Fruit fly (Drosophila melanogaster) whole organism, prepupa: ENCODE data around the gene CG7653.

Experiments
- CG10631 ChIP-seq: fragments of 200-800 bp; sonication (Bioruptor generic); optimal IDR thresholded peaks from 2 replicates; lab custom pipeline; 2016; ENCODE audit warnings: missing biosample characterization, missing genetic modification characterization
- CG11902 ChIP-seq: fragments of 200-800 bp; sonication (Bioruptor generic); optimal IDR thresholded peaks from 3 replicates; lab custom pipeline; 2016; ENCODE audit warnings: missing biosample characterization, missing genetic modification characterization
- CG6163 ChIP-seq: fragments of 200-800 bp; sonication (Bioruptor generic); IDR thresholded peaks from 3 replicates; pipeline ENCODE4 v1.3.6; 2022; ENCODE audit warnings: missing biosample characterization, missing genetic modification characterization
- CG8119 ChIP-seq: fragments of 200-800 bp; sonication (Bioruptor generic); IDR thresholded peaks from 3 replicates; pipeline ENCODE4 v1.3.6; 2022; ENCODE audit warnings: missing biosample characterization, missing genetic modification characterization
- Hr38 ChIP-seq: sonication (Bioruptor generic); optimal IDR thresholded peaks from 2 replicates; lab custom pipeline; 2016; ENCODE audit warnings: missing biosample characterization, missing genetic modification characterization
- Hr4 ChIP-seq: fragments of 200-800 bp; sonication (Bioruptor generic); optimal IDR thresholded peaks from 3 replicates; lab custom pipeline; 2016; ENCODE audit warnings: missing biosample characterization, missing genetic modification characterization
- acj6 ChIP-seq: fragments of 200-800 bp; sonication (Bioruptor generic); optimal IDR thresholded peaks from 3 replicates; lab custom pipeline; 2016; ENCODE audit warnings: missing biosample characterization, missing genetic modification characterization
- esn ChIP-seq: fragments of 200-800 bp; sonication (Bioruptor generic); optimal IDR thresholded peaks from 2 replicates; lab custom pipeline; 2016; ENCODE audit warnings: missing biosample characterization, mild to moderate bottlenecking, missing genetic modification characterization, moderate library complexity
- salr ChIP-seq, 2 experiments: fragments of 200-800 bp; sonication (Bioruptor generic); optimal IDR thresholded peaks; 3 replicates each; lab custom pipeline; 2016 to 2018; ENCODE audit warnings: missing biosample characterization in 2 of 2, missing genetic modification characterization in 2 of 2, mild to moderate bottlenecking in 1 of 2

DNA sequence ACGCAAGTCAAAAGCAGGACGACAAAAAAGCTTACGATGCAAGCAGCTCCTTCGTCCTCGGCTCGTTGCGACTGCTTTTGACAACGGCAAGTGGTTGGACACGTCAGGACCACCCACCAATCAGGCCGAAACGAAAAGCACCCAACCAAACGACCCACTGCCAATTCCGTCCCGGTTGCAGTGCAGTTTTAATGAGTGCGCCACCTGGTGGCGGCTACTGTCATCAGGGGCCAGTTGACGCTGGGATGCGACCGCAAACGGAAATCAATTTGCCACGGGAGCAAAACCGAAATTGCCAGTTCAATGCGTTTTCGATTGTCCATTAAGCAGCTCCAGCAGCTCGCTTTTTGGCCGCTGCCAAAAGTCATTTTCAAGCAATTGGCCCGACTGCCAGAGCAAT lies 23.8 kb upstream of the CG7653 start:
- TF ChIP-seq salr (GFP tag; optimal IDR thresholded peaks at IDR 0.05; lab: Kevin White, UChicago): no peak
- no peak for TF ChIP-seq esn (GFP tag; lab: Kevin White, UChicago)
- no peak for TF ChIP-seq Hr38
- no peak for TF ChIP-seq CG11902 (GFP tag; lab: Kevin White, UChicago)
- no peak for TF ChIP-seq CG6163 (GFP tag; lab: Robert Waterston, UW)
- TF ChIP-seq Hr4 (GFP tag; lab: Kevin White, UChicago): no peak
- no peak for TF ChIP-seq acj6 (GFP tag; lab: Kevin White, UChicago)
- TF ChIP-seq CG10631: no peak
- no peak for TF ChIP-seq CG8119 (GFP tag; lab: Robert Waterston, UW)
